Fruit fly (Drosophila melanogaster): ENCODE measurements around the gene CG34299.

The CG34299 gene

DNA sequence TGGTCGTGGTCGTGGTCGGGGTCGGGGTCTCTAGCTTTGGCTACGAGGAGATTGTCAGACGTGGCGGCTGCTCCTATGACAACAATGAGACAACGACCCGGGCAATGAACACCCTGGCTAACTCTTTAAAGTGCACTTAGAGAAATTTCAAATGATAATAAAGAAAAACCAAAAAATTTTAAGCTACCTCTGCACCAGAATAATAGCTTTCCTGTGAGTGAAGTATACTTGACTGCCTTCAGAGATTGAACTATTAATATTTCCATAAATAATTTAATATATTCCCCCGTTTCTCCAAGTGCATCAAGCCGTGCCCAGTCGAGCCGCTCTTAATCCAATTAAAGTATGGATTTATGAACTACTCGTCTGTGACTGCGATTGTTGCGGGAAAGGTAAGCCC, 14.3 kb downstream of the CG34299 start:
- TF ChIP-seq insv (optimal IDR thresholded peaks at IDR 0.05): no peak
- no peak for TF ChIP-seq ttk (optimal IDR thresholded peaks at IDR 0.05)
- TF ChIP-seq Myc (optimal IDR thresholded peaks at IDR 0.05): no peak
- TF ChIP-seq h (optimal IDR thresholded peaks at IDR 0.05): no peak
- no peak for TF ChIP-seq Sin3A (optimal IDR thresholded peaks at IDR 0.05)
- TF ChIP-seq psq (optimal IDR thresholded peaks at IDR 0.05): no peak

- TF ChIP-seq Myc (optimal IDR thresholded peaks at IDR 0.05): no peak
- TF ChIP-seq insv (optimal IDR thresholded peaks at IDR 0.05): no peak
- no peak for TF ChIP-seq ttk (optimal IDR thresholded peaks at IDR 0.05)
- no peak for TF ChIP-seq h (optimal IDR thresholded peaks at IDR 0.05)
- TF ChIP-seq psq (optimal IDR thresholded peaks at IDR 0.05): no peak
- no peak for TF ChIP-seq Sin3A (optimal IDR thresholded peaks at IDR 0.05)
Measured at dm6 chr3R:30264671-30265282, 15.4 kb downstream of the CG34299 start.

DNA sequence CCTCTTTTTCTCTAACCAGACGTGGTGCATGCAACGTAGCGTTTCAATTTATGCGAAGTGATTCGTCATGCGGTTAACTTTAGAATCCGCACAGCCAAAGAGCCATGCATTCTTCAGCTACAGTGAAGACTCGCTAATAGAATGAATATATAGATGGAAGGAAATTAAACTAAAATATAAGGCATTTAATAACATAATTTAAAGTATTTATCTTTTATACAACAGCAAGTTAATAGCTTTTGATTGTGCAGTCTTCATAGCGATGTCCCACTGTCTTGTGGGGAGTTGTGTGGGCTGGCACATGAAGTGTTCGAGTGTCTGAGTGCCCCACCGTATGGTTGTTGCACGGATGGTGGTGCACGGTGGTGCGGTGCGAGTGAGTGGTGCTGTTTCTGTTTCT, 16.0 kb downstream of the CG34299 start:
- no peak for TF ChIP-seq Myc (optimal IDR thresholded peaks at IDR 0.05)
- no peak for TF ChIP-seq Sin3A (optimal IDR thresholded peaks at IDR 0.05)
- TF ChIP-seq insv (optimal IDR thresholded peaks at IDR 0.05): no peak
- TF ChIP-seq ttk (optimal IDR thresholded peaks at IDR 0.05): no peak
- TF ChIP-seq psq (optimal IDR thresholded peaks at IDR 0.05): no peak
- TF ChIP-seq h (optimal IDR thresholded peaks at IDR 0.05): no peak

DNA sequence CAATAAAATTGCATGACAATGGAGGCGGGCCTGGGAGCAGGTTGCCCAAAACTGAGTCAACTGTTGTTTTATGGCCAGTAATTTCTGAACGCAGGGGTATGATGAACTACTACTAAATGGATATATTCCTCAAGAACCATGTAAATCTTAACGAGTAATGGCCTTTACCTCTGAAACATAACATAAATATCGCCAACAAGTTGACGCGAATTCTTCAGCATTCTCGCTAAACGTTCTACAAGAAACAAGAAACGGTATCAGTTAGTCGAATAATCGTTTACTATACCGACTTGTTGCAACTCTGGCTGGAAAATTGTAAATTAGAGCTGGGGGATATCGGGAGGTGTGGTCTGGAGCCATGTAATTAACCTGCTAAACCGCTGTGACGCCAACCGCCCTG, 19.4 kb downstream of the CG34299 start:
- TF ChIP-seq psq (optimal IDR thresholded peaks at IDR 0.05): no peak
- no peak for TF ChIP-seq Myc (optimal IDR thresholded peaks at IDR 0.05)
- no peak for TF ChIP-seq ttk (optimal IDR thresholded peaks at IDR 0.05)
- TF ChIP-seq insv (optimal IDR thresholded peaks at IDR 0.05): no peak
- TF ChIP-seq Sin3A (optimal IDR thresholded peaks at IDR 0.05): no peak
- no peak for TF ChIP-seq h (optimal IDR thresholded peaks at IDR 0.05)

DNA sequence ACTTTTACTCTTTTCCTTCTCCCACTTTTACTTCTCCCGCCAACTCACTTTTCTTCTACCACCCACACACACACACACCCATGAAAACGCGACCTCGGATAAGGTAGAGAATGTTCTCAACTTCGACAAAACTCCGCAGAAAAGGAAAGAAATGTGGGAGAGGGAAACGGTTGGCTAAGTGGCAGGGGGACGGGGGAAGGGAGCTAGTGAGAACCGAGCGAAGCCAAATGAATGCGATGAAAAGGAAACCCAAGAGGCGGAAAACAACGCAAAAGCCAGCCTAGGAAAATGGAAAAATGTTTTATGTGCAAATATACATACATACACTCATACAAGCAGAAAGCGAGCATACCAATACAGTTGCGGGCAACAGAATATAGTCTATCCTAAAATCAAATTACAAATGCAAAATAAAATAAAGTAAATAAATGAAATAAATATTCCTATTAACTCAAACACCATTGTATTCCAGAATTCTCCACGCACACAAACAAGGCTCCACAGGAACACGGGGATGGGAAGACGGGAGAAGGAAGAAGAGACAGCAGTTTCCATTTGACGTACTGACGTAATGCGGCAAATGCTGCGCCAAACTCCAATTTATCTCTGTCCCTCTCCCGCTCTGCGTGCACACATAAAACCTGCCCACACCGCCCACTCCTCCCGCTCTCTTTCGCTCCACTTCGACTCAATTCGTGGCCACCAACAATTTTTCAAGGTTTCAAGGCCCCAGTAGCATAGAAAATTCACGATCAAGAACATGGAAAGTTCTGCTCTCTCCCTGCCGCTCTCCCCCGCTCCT, 21.1 kb downstream of the CG34299 start:
- TF ChIP-seq Sin3A (optimal IDR thresholded peaks at IDR 0.05): no peak
- TF ChIP-seq ttk (optimal IDR thresholded peaks at IDR 0.05): no peak
- TF ChIP-seq Myc (optimal IDR thresholded peaks at IDR 0.05): no peak

dm6 chr3R:30271120-30271467, 21.7 kb downstream of the CG34299 start:
- TF ChIP-seq insv (optimal IDR thresholded peaks at IDR 0.05) (no peak), psq (optimal IDR thresholded peaks at IDR 0.05) (no peak), Myc (optimal IDR thresholded peaks at IDR 0.05) (no peak), h (optimal IDR thresholded peaks at IDR 0.05) (no peak)

DNA sequence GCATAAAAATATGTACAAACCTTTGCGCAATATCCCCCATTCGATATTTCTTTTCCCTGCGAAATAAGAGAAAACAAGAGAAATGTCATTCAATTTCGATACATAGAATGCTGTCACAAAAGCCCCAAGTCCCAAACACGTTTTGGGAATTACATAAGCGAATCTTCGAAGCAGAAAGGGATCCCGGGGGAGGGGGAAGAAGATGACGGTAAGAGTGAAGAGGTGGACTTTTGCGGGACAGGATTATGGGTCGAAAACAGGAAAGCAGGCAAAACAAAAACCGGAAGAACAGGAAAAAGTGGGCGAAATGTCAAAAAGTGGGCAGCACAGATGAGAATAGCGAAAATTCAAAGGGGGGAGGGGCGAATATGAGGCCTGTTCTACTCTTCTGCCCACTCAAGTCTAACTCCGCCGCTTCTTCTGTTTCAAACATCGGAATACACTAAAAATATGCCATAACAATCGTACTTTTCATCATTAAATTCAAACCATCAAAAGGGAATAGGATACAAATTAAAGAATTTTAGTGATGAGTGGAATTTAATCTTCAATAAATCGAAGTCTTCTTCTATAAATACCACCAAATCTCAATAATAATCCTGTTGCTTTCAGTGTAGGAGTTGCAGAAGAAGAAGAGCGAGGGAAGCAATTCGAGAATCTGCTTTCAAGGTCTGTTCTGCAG, 22.9 kb downstream of the CG34299 start:
- TF ChIP-seq ttk (optimal IDR thresholded peaks at IDR 0.05) (no peak), insv (optimal IDR thresholded peaks at IDR 0.05) (no peak), Sin3A (optimal IDR thresholded peaks at IDR 0.05) (no peak), Myc (optimal IDR thresholded peaks at IDR 0.05) (no peak), h (optimal IDR thresholded peaks at IDR 0.05) (no peak), psq (optimal IDR thresholded peaks at IDR 0.05) (no peak)

dm6 chr3R:30272858-30273379, 23.5 kb downstream of the CG34299 start:
- no peak for TF ChIP-seq Sin3A (optimal IDR thresholded peaks at IDR 0.05)
- no peak for TF ChIP-seq psq (optimal IDR thresholded peaks at IDR 0.05)
- TF ChIP-seq ttk (optimal IDR thresholded peaks at IDR 0.05): no peak
- no peak for TF ChIP-seq Myc (optimal IDR thresholded peaks at IDR 0.05)
- no peak for TF ChIP-seq insv (optimal IDR thresholded peaks at IDR 0.05)
- no peak for TF ChIP-seq h (optimal IDR thresholded peaks at IDR 0.05)

DNA sequence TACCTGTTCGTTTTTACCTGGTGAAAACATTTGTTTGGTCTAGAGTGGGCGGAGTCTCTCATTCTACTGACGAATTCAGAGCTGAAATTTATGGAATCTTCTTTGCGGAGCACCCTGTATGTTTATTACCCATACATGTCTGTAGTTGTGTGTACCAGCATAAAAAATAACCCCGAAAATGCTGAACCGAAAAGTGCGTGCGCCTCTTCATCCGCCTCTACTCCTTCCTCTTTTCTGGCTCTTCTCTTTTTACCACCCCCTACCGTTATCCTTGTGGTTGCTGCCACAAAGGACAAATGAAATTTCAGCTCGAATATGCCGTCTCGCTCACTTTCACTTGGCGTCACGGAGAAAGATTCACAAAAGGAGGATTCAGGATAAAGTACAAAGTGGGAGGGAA, 24.5 kb downstream of the CG34299 start:
- TF ChIP-seq psq (optimal IDR thresholded peaks at IDR 0.05) (no peak), Sin3A (optimal IDR thresholded peaks at IDR 0.05) (no peak)

dm6 chr3R:30275970-30276369, 26.6 kb downstream of the CG34299 start:
- TF ChIP-seq Sin3A (optimal IDR thresholded peaks at IDR 0.05) (no peak), insv (optimal IDR thresholded peaks at IDR 0.05) (no peak), h (optimal IDR thresholded peaks at IDR 0.05) (no peak), ttk (optimal IDR thresholded peaks at IDR 0.05) (no peak), Myc (optimal IDR thresholded peaks at IDR 0.05) (no peak), psq (optimal IDR thresholded peaks at IDR 0.05) (no peak)

- TF ChIP-seq Myc (optimal IDR thresholded peaks at IDR 0.05) (no peak), psq (optimal IDR thresholded peaks at IDR 0.05) (no peak), Sin3A (optimal IDR thresholded peaks at IDR 0.05) (no peak), h (optimal IDR thresholded peaks at IDR 0.05) (no peak), insv (optimal IDR thresholded peaks at IDR 0.05) (no peak), ttk (optimal IDR thresholded peaks at IDR 0.05) (no peak)
Measured at dm6 chr3R:30276482-30277282, 27.3 kb downstream of the CG34299 start.

dm6 chr3R:30277700-30278099, 28.3 kb downstream of the CG34299 start, which contains the start of gene heca:
heca (plus strand) TSS chr3R:30277932.
- no peak for TF ChIP-seq psq (optimal IDR thresholded peaks at IDR 0.05)
- TF ChIP-seq ttk (optimal IDR thresholded peaks at IDR 0.05): no peak
- TF ChIP-seq insv (optimal IDR thresholded peaks at IDR 0.05): no peak

Measured in Kc167 (cell line).